Worm (Caenorhabditis elegans) whole organism, L2 larva: ENCODE data around the gene rla-2.

ENCODE experiments used
- aly-2 ChIP-seq: fragments of 150-350 bp; optimal IDR thresholded peaks from 2 replicates; lab custom pipeline; 2014; ENCODE audit warnings: missing biosample characterization, missing genetic modification characterization
- blmp-1 ChIP-seq: sonication (generic microtip); optimal IDR thresholded peaks from 2 replicates; lab custom pipeline; 2017; ENCODE audit warnings: missing genetic modification characterization, mild to moderate bottlenecking, missing compliant biosample characterization, antibody characterized with exemption, moderate library complexity; ENCODE audit not compliant: insufficient read depth
- mab-5 ChIP-seq: fragments of 150-350 bp; optimal IDR thresholded peaks from 2 replicates; lab custom pipeline; 2014; ENCODE audit warnings: missing biosample characterization, missing genetic modification characterization
- mdl-1 ChIP-seq, 2 experiments: fragments of 150-350 bp in 1 of 2; sonication (generic microtip) in 1 of 2; optimal IDR thresholded peaks; 2 replicates each; lab custom pipeline; 2017; ENCODE audit warnings: missing biosample characterization in 2 of 2, missing genetic modification characterization in 2 of 2
- nhr-11 ChIP-seq: fragments of 150-350 bp; optimal IDR thresholded peaks from 2 replicates; lab custom pipeline; 2014; ENCODE audit warnings: missing biosample characterization, missing genetic modification characterization
- nhr-12 ChIP-seq: fragments of 150-350 bp; optimal IDR thresholded peaks from 2 replicates; lab custom pipeline; 2014; ENCODE audit warnings: missing biosample characterization, missing genetic modification characterization
- nhr-237 ChIP-seq: fragments of 150-350 bp; optimal IDR thresholded peaks from 2 replicates; lab custom pipeline; 2014; ENCODE audit warnings: missing biosample characterization, missing genetic modification characterization
- snpc-4 ChIP-seq: fragments of 150-350 bp; optimal IDR thresholded peaks from 2 replicates; lab custom pipeline; 2014; ENCODE audit warnings: missing biosample characterization, missing genetic modification characterization
- zag-1 ChIP-seq: fragments of 150-350 bp; optimal IDR thresholded peaks from 2 replicates; lab custom pipeline; 2014; ENCODE audit warnings: missing biosample characterization, missing genetic modification characterization

DNA sequence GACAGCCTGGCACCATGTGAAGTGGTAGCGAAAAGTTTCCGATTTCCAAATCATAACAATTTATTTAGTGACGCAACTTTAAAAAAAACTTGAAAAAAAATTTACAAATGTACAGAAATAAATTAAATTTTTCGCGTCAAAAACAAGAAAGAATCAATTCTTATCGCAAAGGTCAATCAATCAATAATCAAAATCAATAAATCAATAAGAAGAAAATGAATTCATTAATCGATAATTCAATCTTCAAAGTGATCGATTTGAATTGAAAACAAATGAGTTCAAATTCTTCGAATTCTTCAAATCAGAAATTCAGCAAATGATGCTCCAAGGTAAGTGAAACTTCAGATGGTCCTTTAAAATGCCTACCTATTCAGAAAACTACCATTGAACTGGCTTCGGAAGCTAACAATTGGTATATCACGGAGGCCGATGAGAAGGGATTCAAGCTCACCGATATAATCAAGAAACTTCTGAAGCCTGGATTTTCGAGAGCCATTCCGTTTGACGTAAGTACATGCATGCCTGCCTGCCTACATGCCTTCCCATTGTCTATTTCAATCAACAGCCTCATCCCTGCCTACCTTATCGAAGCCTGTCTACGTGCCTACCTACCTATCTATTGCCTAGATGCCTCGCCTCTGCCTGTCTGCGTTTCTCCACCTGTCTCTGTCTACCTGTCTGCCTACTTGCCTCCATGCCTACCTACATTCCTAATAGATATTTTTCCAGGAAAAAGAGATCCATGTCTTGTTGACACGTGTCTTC, 50.0 kb downstream of the rla-2 start:
- no peak for TF ChIP-seq blmp-1 (tag; lab: Kevin White, UChicago)
- no peak for TF ChIP-seq nhr-12
- TF ChIP-seq mab-5 (tag; lab: Kevin White, UChicago): no peak
- no peak for TF ChIP-seq mdl-1 (tag; optimal IDR thresholded peaks at IDR 0.05; lab: Kevin White, UChicago)
- TF ChIP-seq nhr-237 (tag; lab: Kevin White, UChicago): no peak
- no peak for TF ChIP-seq aly-2 (tag; lab: Kevin White, UChicago)
- TF ChIP-seq zag-1: no peak
- no peak for TF ChIP-seq snpc-4 (tag; lab: Kevin White, UChicago)
- no peak for TF ChIP-seq nhr-11 (tag; lab: Kevin White, UChicago)
